Worm (Caenorhabditis elegans): ENCODE data around the gene Y55F3AM.13.

Y55F3AM.13 gene

DNA sequence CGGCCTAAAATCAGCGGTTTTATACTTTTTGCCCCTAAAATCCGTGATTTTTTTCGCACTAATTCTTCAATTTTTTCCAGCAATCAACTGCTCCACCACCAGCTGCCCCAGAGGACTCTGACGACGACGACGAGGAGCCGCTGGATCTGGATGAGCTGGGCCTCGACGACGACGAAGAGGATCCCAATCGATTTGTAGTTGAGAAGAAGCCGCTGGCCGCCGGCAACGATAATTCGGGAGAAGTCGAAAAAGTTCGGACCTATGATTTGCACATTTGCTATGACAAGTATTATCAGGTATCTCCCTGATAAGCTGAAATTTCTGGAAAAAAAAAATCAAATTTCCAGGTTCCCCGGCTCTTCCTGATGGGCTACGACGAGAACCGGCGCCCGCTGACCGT lies 44.3 kb downstream of the Y55F3AM.13 start:
- TF ChIP-seq ces-1 (GFP tag; optimal IDR thresholded peaks at IDR 0.05) (no peak), tbx-8 (GFP tag; optimal IDR thresholded peaks at IDR 0.05) (no peak), M03D4.4 (tag; optimal IDR thresholded peaks at IDR 0.05) (no peak), mls-2 (tag; optimal IDR thresholded peaks at IDR 0.05) (no peak), bed-3 (GFP tag; optimal IDR thresholded peaks at IDR 0.05) (no peak), nhr-2 (tag; optimal IDR thresholded peaks at IDR 0.05) (no peak), lin-13 (tag; optimal IDR thresholded peaks at IDR 0.05) (no peak), snpc-4 (tag; optimal IDR thresholded peaks at IDR 0.05) (no peak), mep-1 (tag; optimal IDR thresholded peaks at IDR 0.05) (no peak), cnd-1 (tag; optimal IDR thresholded peaks at IDR 0.05) (no peak), mab-5 (tag; optimal IDR thresholded peaks at IDR 0.05) (no peak), zip-8 (tag; optimal IDR thresholded peaks at IDR 0.05) (no peak), ceh-39 (tag; optimal IDR thresholded peaks at IDR 0.05) (no peak)

DNA sequence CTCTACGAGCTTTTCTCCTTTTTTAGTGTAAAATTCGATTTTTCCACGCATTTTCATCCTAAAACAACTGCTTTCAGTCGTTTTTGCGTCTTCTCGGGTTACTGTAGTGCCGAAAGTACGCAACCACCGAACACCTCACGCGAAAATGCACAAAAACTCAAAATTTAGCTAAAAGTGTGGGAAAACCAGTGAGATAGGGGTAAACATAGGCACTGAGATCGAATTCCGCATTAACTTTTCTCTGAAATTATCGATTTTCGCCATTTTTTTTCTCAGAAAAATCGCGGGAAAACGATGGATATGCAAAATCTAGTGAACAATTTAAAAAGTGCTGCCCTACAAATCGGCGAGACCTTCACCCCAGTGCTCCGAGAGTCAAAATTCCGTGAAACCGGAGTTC lies 45.9 kb downstream of the Y55F3AM.13 start, which contains the start of gene atg-3:
atg-3 (plus strand) TSS at position 301 of the 400 bp plus-strand sequence.
- TF ChIP-seq unc-120 (tag; optimal IDR thresholded peaks at IDR 0.05; ENCODE audit: poor library complexity, severe bottlenecking) (no peak), hlh-1 (tag; optimal IDR thresholded peaks at IDR 0.05) (no peak), lsy-2 (tag; optimal IDR thresholded peaks at IDR 0.05) (no peak), ham-2 (GFP tag; optimal IDR thresholded peaks at IDR 0.05) (no peak), ceh-83 (GFP tag; optimal IDR thresholded peaks at IDR 0.05) (no peak), elt-1 (tag; optimal IDR thresholded peaks at IDR 0.05; ENCODE audit: borderline replicate concordance, insufficient read depth) (no peak), sptf-1 (tag; optimal IDR thresholded peaks at IDR 0.05) (no peak), ces-1 (GFP tag; optimal IDR thresholded peaks at IDR 0.05) (no peak), M03D4.4 (tag; optimal IDR thresholded peaks at IDR 0.05) (no peak), flh-1 (GFP tag; optimal IDR thresholded peaks at IDR 0.05) (no peak), cnd-1 (tag; optimal IDR thresholded peaks at IDR 0.05) (no peak), bed-3 (GFP tag; optimal IDR thresholded peaks at IDR 0.05) (no peak), lin-13 (tag; optimal IDR thresholded peaks at IDR 0.05) (no peak), unc-39 (tag; optimal IDR thresholded peaks at IDR 0.05) (no peak)

- TF ChIP-seq ham-2 (GFP tag; optimal IDR thresholded peaks at IDR 0.05) (no peak), unc-62 (GFP tag; optimal IDR thresholded peaks at IDR 0.05) (no peak), lin-13 (tag; optimal IDR thresholded peaks at IDR 0.05) (peak; percentile 46), ceh-39 (tag; optimal IDR thresholded peaks at IDR 0.05) (no peak), nhr-12 (tag; optimal IDR thresholded peaks at IDR 0.05) (no peak), M03D4.4 (tag; optimal IDR thresholded peaks at IDR 0.05) (no peak), snpc-4 (tag; optimal IDR thresholded peaks at IDR 0.05) (no peak), bed-3 (GFP tag; optimal IDR thresholded peaks at IDR 0.05) (no peak), elt-3 (tag; optimal IDR thresholded peaks at IDR 0.05) (no peak), mep-1 (tag; optimal IDR thresholded peaks at IDR 0.05) (peak; percentile 4), mab-5 (tag; optimal IDR thresholded peaks at IDR 0.05) (no peak), lsy-2 (tag; optimal IDR thresholded peaks at IDR 0.05) (peak; percentile 19), drap-1 (GFP tag; optimal IDR thresholded peaks at IDR 0.05) (no peak), nhr-76 (tag; optimal IDR thresholded peaks at IDR 0.05) (no peak), sem-2 (GFP tag; optimal IDR thresholded peaks at IDR 0.05) (no peak), hlh-1 (tag; optimal IDR thresholded peaks at IDR 0.05) (no peak), ceh-83 (GFP tag; optimal IDR thresholded peaks at IDR 0.05) (no peak), zip-8 (tag; optimal IDR thresholded peaks at IDR 0.05) (no peak), ceh-43 (GFP tag; optimal IDR thresholded peaks at IDR 0.05) (no peak), sptf-1 (tag; optimal IDR thresholded peaks at IDR 0.05) (peak; percentile 30), unc-120 (tag; optimal IDR thresholded peaks at IDR 0.05; ENCODE audit: poor library complexity, severe bottlenecking) (no peak), ces-1 (GFP tag; optimal IDR thresholded peaks at IDR 0.05) (peak; percentile 33), pha-4 (tag; optimal IDR thresholded peaks at IDR 0.05) (no peak), ztf-11 (tag; optimal IDR thresholded peaks at IDR 0.05) (peak; percentile 11), nhr-2 (tag; optimal IDR thresholded peaks at IDR 0.05) (no peak), blmp-1 (tag; optimal IDR thresholded peaks at IDR 0.05) (no peak)
Measured at ce11 chrIV:1009546-1009945, 46.6 kb downstream of the Y55F3AM.13 start, which contains the start of gene Y55F3AM.9. TSS of gene Y55F3AM.9 (minus strand) at chrIV:1009734.

- TF ChIP-seq mls-2 (tag; optimal IDR thresholded peaks at IDR 0.05) (no peak), unc-120 (tag; optimal IDR thresholded peaks at IDR 0.05; ENCODE audit: poor library complexity, severe bottlenecking) (no peak), elt-3 (tag; optimal IDR thresholded peaks at IDR 0.05) (no peak), nhr-28 (tag; optimal IDR thresholded peaks at IDR 0.05) (no peak), unc-39 (tag; optimal IDR thresholded peaks at IDR 0.05) (no peak), nhr-12 (tag; optimal IDR thresholded peaks at IDR 0.05) (no peak), hlh-1 (tag; optimal IDR thresholded peaks at IDR 0.05) (no peak), ham-2 (GFP tag; optimal IDR thresholded peaks at IDR 0.05) (no peak), cnd-1 (tag; optimal IDR thresholded peaks at IDR 0.05) (no peak), sem-2 (GFP tag; optimal IDR thresholded peaks at IDR 0.05) (no peak), sptf-1 (tag; optimal IDR thresholded peaks at IDR 0.05) (no peak), ceh-83 (GFP tag; optimal IDR thresholded peaks at IDR 0.05) (no peak)
Measured at ce11 chrIV:1006662-1007061, 49.5 kb downstream of the Y55F3AM.13 start.
